Fruit fly (Drosophila melanogaster) whole organism, embryonic: ENCODE data around the gene CG8142.

Experiments
- Adf1 ChIP-seq: fragments of 200-800 bp; sonication (Bioruptor generic); IDR thresholded peaks from 2 replicates; pipeline ENCODE4 v1.3.6; 2022; ENCODE audit warnings: missing biosample characterization, missing genetic modification characterization
- Atf-2 ChIP-seq: fragments of 200-800 bp; sonication (Bioruptor generic); optimal IDR thresholded peaks from 2 replicates; lab custom pipeline; 2016; ENCODE audit warnings: missing biosample characterization, missing genetic modification characterization
- B-H1 ChIP-seq: fragments of 200-800 bp; sonication (Bioruptor generic); IDR thresholded peaks from 3 replicates; pipeline ENCODE4 v1.3.6; 2022; ENCODE audit warnings: missing biosample characterization, missing genetic modification characterization
- BEAF-32 ChIP-seq: fragments of 200-800 bp; sonication (Bioruptor generic); optimal IDR thresholded peaks from 3 replicates; lab custom pipeline; 2017; ENCODE audit warnings: missing biosample characterization, missing genetic modification characterization, mild to moderate bottlenecking, moderate library complexity, missing genetic modification reagents
- CG11456 ChIP-seq: fragments of 200-800 bp; sonication (Bioruptor generic); IDR thresholded peaks from 3 replicates; pipeline ENCODE4 v1.3.6; 2022; ENCODE audit warnings: missing biosample characterization, missing genetic modification characterization
- CG11723 ChIP-seq: fragments of 200-800 bp; sonication (Bioruptor generic); optimal IDR thresholded peaks from 2 replicates; lab custom pipeline; 2017; ENCODE audit warnings: missing biosample characterization, mild to moderate bottlenecking, missing genetic modification characterization
- CG13775 ChIP-seq: fragments of 200-800 bp; sonication (Bioruptor generic); optimal IDR thresholded peaks from 3 replicates; lab custom pipeline; 2017; ENCODE audit warnings: missing biosample characterization, mild to moderate bottlenecking, missing genetic modification characterization
- CG14667 ChIP-seq: fragments of 200-800 bp; sonication (Bioruptor generic); IDR thresholded peaks from 2 replicates; pipeline ENCODE4 v1.3.6; 2022; ENCODE audit warnings: missing biosample characterization, missing genetic modification characterization
- CG14710 ChIP-seq: fragments of 200-800 bp; sonication (Bioruptor generic); optimal IDR thresholded peaks from 3 replicates; lab custom pipeline; 2019; ENCODE audit warnings: missing biosample characterization, mild to moderate bottlenecking, missing genetic modification characterization, moderate library complexity
- CG14860 ChIP-seq: fragments of 200-800 bp; sonication (Bioruptor generic); IDR thresholded peaks from 3 replicates; pipeline ENCODE4 v1.3.6; 2022; ENCODE audit warnings: missing biosample characterization, missing genetic modification characterization; ENCODE audit not compliant: partially characterized antibody
- CG15601 ChIP-seq: fragments of 200-800 bp; sonication (Bioruptor generic); optimal IDR thresholded peaks from 3 replicates; lab custom pipeline; 2019; ENCODE audit warnings: missing biosample characterization, mild to moderate bottlenecking, missing genetic modification characterization, moderate library complexity
- CG18476 ChIP-seq: fragments of 200-800 bp; sonication (Bioruptor generic); optimal IDR thresholded peaks from 2 replicates; lab custom pipeline; 2016; ENCODE audit warnings: missing biosample characterization, mild to moderate bottlenecking, missing genetic modification characterization
- CG3838 ChIP-seq: fragments of 200-800 bp; sonication (Bioruptor generic); optimal IDR thresholded peaks from 3 replicates; lab custom pipeline; 2016; ENCODE audit warnings: missing biosample characterization, missing genetic modification characterization
- CG7786 ChIP-seq: fragments of 200-800 bp; sonication (Bioruptor generic); optimal IDR thresholded peaks from 2 replicates; lab custom pipeline; 2016; ENCODE audit warnings: missing biosample characterization, missing genetic modification characterization
- CG8944 ChIP-seq: fragments of 200-800 bp; sonication (Bioruptor generic); optimal IDR thresholded peaks from 3 replicates; lab custom pipeline; 2016; ENCODE audit warnings: missing biosample characterization, missing genetic modification characterization
- CG9876 ChIP-seq: fragments of 200-800 bp; sonication (Bioruptor generic); optimal IDR thresholded peaks from 2 replicates; lab custom pipeline; 2016; ENCODE audit warnings: missing biosample characterization, missing genetic modification characterization
- CG9932 ChIP-seq: fragments of 200-800 bp; sonication (Bioruptor generic); IDR thresholded peaks from 2 replicates; pipeline ENCODE4 v1.3.6; 2022; ENCODE audit warnings: missing biosample characterization, missing genetic modification characterization
- CTCF ChIP-seq: fragments of 200-800 bp; sonication (Bioruptor generic); optimal IDR thresholded peaks from 2 replicates; lab custom pipeline; 2017; ENCODE audit warnings: missing biosample characterization, mild to moderate bottlenecking, missing genetic modification characterization, moderate library complexity
- Chrac-16 ChIP-seq: fragments of 200-800 bp; sonication (Bioruptor generic); optimal IDR thresholded peaks from 3 replicates; lab custom pipeline; 2016; ENCODE audit warnings: missing biosample characterization, missing genetic modification characterization
- Dek ChIP-seq: fragments of 200-800 bp; sonication (Bioruptor generic); optimal IDR thresholded peaks from 3 replicates; lab custom pipeline; 2019; ENCODE audit warnings: missing biosample characterization, mild to moderate bottlenecking, missing genetic modification characterization, moderate library complexity
- Eip74EF ChIP-seq, 2 experiments: fragments of 200-800 bp in 1 of 2; fragments of >200 bp in 1 of 2; sonication (Bioruptor generic) in 1 of 2; optimal IDR thresholded peaks; 2 replicates each; lab custom pipeline; 2017 to 2019; ENCODE audit warnings: missing biosample characterization in 2 of 2, missing genetic modification characterization in 2 of 2, mild to moderate bottlenecking in 1 of 2, moderate library complexity in 1 of 2
- Elba2 ChIP-seq: fragments of 200-800 bp; sonication (Bioruptor generic); optimal IDR thresholded peaks from 3 replicates; lab custom pipeline; 2016; ENCODE audit warnings: missing biosample characterization, missing genetic modification characterization
- Fer1 ChIP-seq: fragments of 200-800 bp; sonication (Bioruptor generic); optimal IDR thresholded peaks from 2 replicates; lab custom pipeline; 2017; ENCODE audit warnings: missing biosample characterization, mild to moderate bottlenecking, missing genetic modification characterization
- Lhr ChIP-seq: fragments of 200-800 bp; sonication (Bioruptor generic); optimal IDR thresholded peaks from 3 replicates; lab custom pipeline; 2017; ENCODE audit warnings: mild to moderate bottlenecking, missing biosample characterization, missing genetic modification reagents, missing genetic modification characterization
- Mrtf ChIP-seq: fragments of 200-800 bp; sonication (Bioruptor generic); IDR thresholded peaks from 3 replicates; pipeline ENCODE4 v1.3.6; 2022; ENCODE audit warnings: missing biosample characterization, missing genetic modification characterization
- PHDP ChIP-seq: fragments of 200-800 bp; sonication (Bioruptor generic); optimal IDR thresholded peaks from 3 replicates; lab custom pipeline; 2018; ENCODE audit warnings: missing biosample characterization, mild to moderate bottlenecking, missing genetic modification characterization, moderate library complexity
- Rfx ChIP-seq: fragments of 200-800 bp; sonication (Bioruptor generic); IDR thresholded peaks from 2 replicates; pipeline ENCODE4 v1.3.6; 2022; ENCODE audit warnings: missing biosample characterization, missing genetic modification characterization
- Rx ChIP-seq: fragments of 200-800 bp; sonication (Bioruptor generic); IDR thresholded peaks from 2 replicates; pipeline ENCODE4 v1.3.6; 2022; ENCODE audit warnings: missing biosample characterization, missing genetic modification characterization
- TFAM ChIP-seq: fragments of 200-800 bp; sonication (Bioruptor generic); optimal IDR thresholded peaks from 2 replicates; lab custom pipeline; 2017; ENCODE audit warnings: missing biosample characterization, missing genetic modification characterization, inconsistent platforms
- Xbp1 ChIP-seq: fragments of 200-800 bp; sonication (Bioruptor generic); optimal IDR thresholded peaks from 3 replicates; lab custom pipeline; 2016; ENCODE audit warnings: missing biosample characterization, mild to moderate bottlenecking, missing genetic modification characterization
- az2 ChIP-seq: fragments of 200-800 bp; sonication (Bioruptor generic); optimal IDR thresholded peaks from 3 replicates; lab custom pipeline; 2016; ENCODE audit warnings: missing biosample characterization, missing genetic modification characterization
- chif ChIP-seq, 2 experiments: fragments of 200-800 bp; sonication (Bioruptor generic); optimal IDR thresholded peaks; 3 replicates each; lab custom pipeline; 2016; ENCODE audit warnings: missing biosample characterization in 2 of 2, missing genetic modification characterization in 2 of 2
- chn ChIP-seq: fragments of 200-800 bp; sonication (Bioruptor generic); optimal IDR thresholded peaks from 2 replicates; lab custom pipeline; 2016; ENCODE audit warnings: missing biosample characterization, missing genetic modification characterization
- crol ChIP-seq: fragments of 200-800 bp; sonication (Bioruptor generic); IDR thresholded peaks from 2 replicates; pipeline ENCODE4 v1.3.6; 2022; ENCODE audit warnings: missing biosample characterization, missing genetic modification characterization
- esg ChIP-seq: fragments of 200-800 bp; sonication (Bioruptor generic); conservative IDR thresholded peaks from 2 replicates; pipeline ENCODE4 v1.3.6; 2022; ENCODE audit warnings: missing biosample characterization, missing genetic modification characterization
- ewg ChIP-seq: fragments of 200-800 bp; sonication (Bioruptor generic); optimal IDR thresholded peaks from 3 replicates; lab custom pipeline; 2017; ENCODE audit warnings: mild to moderate bottlenecking, missing biosample characterization, missing genetic modification reagents, missing genetic modification characterization
- fd96Cb ChIP-seq: fragments of 200-800 bp; sonication (Bioruptor generic); optimal IDR thresholded peaks from 2 replicates; lab custom pipeline; 2018; ENCODE audit warnings: missing biosample characterization, mild to moderate bottlenecking, missing genetic modification characterization, moderate library complexity
- fru ChIP-seq: fragments of >200 bp; optimal IDR thresholded peaks from 2 replicates; lab custom pipeline; 2017
- gcm2 ChIP-seq: fragments of 200-800 bp; sonication (Bioruptor generic); optimal IDR thresholded peaks from 2 replicates; lab custom pipeline; 2016; ENCODE audit warnings: missing biosample characterization, missing genetic modification characterization
- her ChIP-seq: fragments of 200-800 bp; sonication (Bioruptor generic); optimal IDR thresholded peaks from 2 replicates; lab custom pipeline; 2016; ENCODE audit warnings: missing biosample characterization, missing genetic modification characterization
- hkb ChIP-seq, 2 experiments: fragments of 200-800 bp in 1 of 2; fragments of >200 bp in 1 of 2; sonication (Bioruptor generic) in 1 of 2; IDR thresholded peaks in 1 of 2; optimal IDR thresholded peaks in 1 of 2; 2 replicates each; pipeline versions ENCODE4 v1.3.6 to Lab custom; 2017 to 2022; ENCODE audit warnings: missing biosample characterization in 1 of 2, missing genetic modification characterization in 1 of 2
- jumu ChIP-seq: fragments of 200-800 bp; sonication (Bioruptor generic); optimal IDR thresholded peaks from 3 replicates; lab custom pipeline; 2016; ENCODE audit warnings: missing biosample characterization, missing genetic modification characterization
- knrl ChIP-seq: fragments of 200-800 bp; sonication (Bioruptor generic); IDR thresholded peaks from 3 replicates; pipeline ENCODE4 v1.3.6; 2022; ENCODE audit warnings: missing biosample characterization, missing genetic modification characterization; ENCODE audit not compliant: partially characterized antibody
- maf-S ChIP-seq: fragments of 200-800 bp; sonication (Bioruptor generic); optimal IDR thresholded peaks from 2 replicates; lab custom pipeline; 2016; ENCODE audit warnings: missing biosample characterization, missing genetic modification characterization
- nau ChIP-seq: fragments of 200-800 bp; sonication (Bioruptor generic); optimal IDR thresholded peaks from 3 replicates; lab custom pipeline; 2017; ENCODE audit warnings: missing biosample characterization, mild to moderate bottlenecking, missing genetic modification characterization, missing genetic modification reagents
- oc ChIP-seq: fragments of 200-800 bp; sonication (Bioruptor generic); optimal IDR thresholded peaks from 2 replicates; lab custom pipeline; 2018; ENCODE audit warnings: missing biosample characterization, mild to moderate bottlenecking, missing genetic modification characterization, moderate library complexity
- pb ChIP-seq: fragments of 200-800 bp; sonication (Bioruptor generic); optimal IDR thresholded peaks from 3 replicates; lab custom pipeline; 2016; ENCODE audit warnings: missing biosample characterization, missing genetic modification characterization
- pros ChIP-seq: fragments of 200-800 bp; sonication (Bioruptor generic); optimal IDR thresholded peaks from 3 replicates; lab custom pipeline; 2019; ENCODE audit warnings: missing biosample characterization, mild to moderate bottlenecking, missing genetic modification characterization, moderate library complexity
- repo ChIP-seq: fragments of 200-800 bp; sonication (Bioruptor generic); optimal IDR thresholded peaks from 2 replicates; lab custom pipeline; 2016; ENCODE audit warnings: missing biosample characterization, missing genetic modification characterization
- ssp ChIP-seq: fragments of 200-800 bp; sonication (Bioruptor generic); IDR thresholded peaks from 2 replicates; pipeline ENCODE4 v1.3.6; 2022; ENCODE audit warnings: missing biosample characterization, missing genetic modification characterization
- ttk ChIP-seq: fragments of 200-800 bp; sonication (Bioruptor generic); IDR thresholded peaks from 2 replicates; pipeline ENCODE4 v2.1.2; 2022; ENCODE audit warnings: missing biosample characterization, missing genetic modification characterization

Gene CG8142

DNA sequence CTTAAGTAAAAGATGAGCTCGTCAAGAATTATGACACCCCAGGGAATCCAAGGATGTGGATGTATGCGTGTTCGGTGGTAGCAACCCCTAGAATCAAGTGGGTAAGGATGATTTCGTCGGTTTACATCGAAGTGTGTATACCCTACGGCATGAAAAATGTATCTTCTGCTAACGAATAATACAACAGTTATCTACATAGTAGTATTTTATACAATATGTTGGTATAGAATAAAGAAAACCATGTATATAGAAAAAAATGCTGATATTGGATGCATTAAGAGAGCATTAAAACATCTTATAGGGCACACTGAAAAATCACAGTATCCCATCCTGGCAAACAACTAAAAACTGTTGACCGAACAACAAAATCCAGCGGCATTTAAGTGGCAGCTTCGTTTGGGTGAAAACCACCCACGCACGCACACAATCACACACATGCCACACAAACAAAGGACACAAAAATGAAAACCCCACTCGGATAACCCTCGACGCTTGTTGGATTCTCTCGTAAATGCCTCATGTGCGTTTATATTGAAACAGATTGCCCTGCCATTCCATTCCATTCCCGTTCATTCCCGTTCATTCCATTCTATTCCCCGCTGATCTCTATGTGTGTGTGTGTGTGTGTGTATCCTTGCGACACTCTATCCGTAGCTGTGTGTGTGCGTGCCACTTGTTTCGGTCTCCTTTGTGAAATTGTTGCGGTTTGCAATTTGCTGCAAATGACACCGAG, 45.3 kb downstream of the CG8142 start (continued):
- peak; percentile 39 for TF ChIP-seq fd96Cb (tag; lab: Kevin White, UChicago)
- TF ChIP-seq ewg (GFP tag; lab: Kevin White, UChicago), result no peak
- TF ChIP-seq maf-S (GFP tag; lab: Kevin White, UChicago), result no peak
- no peak for TF ChIP-seq Eip74EF (GFP tag; optimal IDR thresholded peaks at IDR 0.05; lab: Kevin White, UChicago)
- no peak for TF ChIP-seq pb (GFP tag; lab: Kevin White, UChicago)
- no peak for TF ChIP-seq ttk (GFP tag; lab: Robert Waterston, UW)
- TF ChIP-seq az2 (GFP tag; lab: Kevin White, UChicago), result peak; percentile 27
- no peak for TF ChIP-seq CG9876 (GFP tag; lab: Kevin White, UChicago)
- TF ChIP-seq hkb (optimal IDR thresholded peaks at IDR 0.05; lab: Kevin White, UChicago), result no peak
- TF ChIP-seq hkb (GFP tag; IDR thresholded peaks at IDR 0.05; lab: Robert Waterston, UW), result no peak
- no peak for TF ChIP-seq repo (GFP tag; lab: Kevin White, UChicago)
- TF ChIP-seq CG7786, result no peak
- TF ChIP-seq TFAM, result no peak
- peak; percentile 8 for TF ChIP-seq Chrac-16 (GFP tag; lab: Kevin White, UChicago)
- no peak for TF ChIP-seq CTCF (GFP tag; lab: Kevin White, UChicago)
- no peak for TF ChIP-seq Atf-2 (GFP tag; lab: Kevin White, UChicago)
- TF ChIP-seq CG8944 (GFP tag; lab: Kevin White, UChicago), result no peak
- no peak for TF ChIP-seq jumu
- no peak for TF ChIP-seq ssp (GFP tag; lab: Robert Waterston, UW)
- peak; percentile 42 for TF ChIP-seq PHDP (tag; lab: Kevin White, UChicago)
- TF ChIP-seq Dek (tag; lab: Kevin White, UChicago), result no peak
- no peak for TF ChIP-seq chn
- no peak for TF ChIP-seq CG14860 (GFP tag; lab: Robert Waterston, UW)
- TF ChIP-seq CG11723, result no peak
- TF ChIP-seq Mrtf, result no peak
- no peak for TF ChIP-seq B-H1
- no peak for TF ChIP-seq Fer1
- peak in 1 of 2 experiments; percentile 39 for TF ChIP-seq chif (GFP tag; optimal IDR thresholded peaks at IDR 0.05; lab: Kevin White, UChicago)
- no peak for TF ChIP-seq Rx (GFP tag; lab: Robert Waterston, UW)
- TF ChIP-seq Lhr (GFP tag; lab: Kevin White, UChicago), result no peak
- TF ChIP-seq BEAF-32, result no peak
- TF ChIP-seq CG3838 (GFP tag; lab: Kevin White, UChicago), result no peak
- TF ChIP-seq nau, result no peak
- no peak for TF ChIP-seq knrl (GFP tag; lab: Robert Waterston, UW)
- no peak for TF ChIP-seq gcm2 (GFP tag; lab: Kevin White, UChicago)
- TF ChIP-seq CG11456 (GFP tag; lab: Robert Waterston, UW), result no peak
- no peak for TF ChIP-seq CG13775
- no peak for TF ChIP-seq CG9932 (GFP tag; lab: Robert Waterston, UW)
- TF ChIP-seq Rfx (GFP tag; lab: Robert Waterston, UW), result no peak
- TF ChIP-seq pros (GFP tag; lab: Kevin White, UChicago), result peak; percentile 67
- no peak for TF ChIP-seq CG18476 (GFP tag; lab: Kevin White, UChicago)
- peak; percentile 31 for TF ChIP-seq CG15601 (tag; lab: Kevin White, UChicago)
- no peak for TF ChIP-seq Elba2 (GFP tag; lab: Kevin White, UChicago)
- TF ChIP-seq crol (GFP tag; lab: Robert Waterston, UW), result no peak
- no peak for TF ChIP-seq oc
- TF ChIP-seq esg (GFP tag; lab: Robert Waterston, UW), result 0 out of 2 replicates have a peak, but pooled peaks have one; percentile 20
- TF ChIP-seq Adf1 (GFP tag; lab: Robert Waterston, UW), result no peak
- TF ChIP-seq Xbp1 (GFP tag; lab: Kevin White, UChicago), result peak; percentile 15
- TF ChIP-seq CG14667, result peak; percentile 29; the same call in 1 of the 2 replicates
- TF ChIP-seq her (GFP tag; lab: Kevin White, UChicago), result no peak
- no peak for TF ChIP-seq fru
- TF ChIP-seq CG14710 (tag; lab: Kevin White, UChicago), result peak; percentile 41
